Fruit fly (Drosophila melanogaster) whole organism, embryonic: ENCODE measurements around the gene CG31817.

Source experiments
- Ada2b ChIP-seq: fragments of 200-800 bp; sonication (Bioruptor generic); IDR thresholded peaks from 2 replicates; pipeline ENCODE4 v1.3.6; 2022; ENCODE audit warnings: missing biosample characterization, missing genetic modification characterization
- BEAF-32 ChIP-seq: fragments of 200-800 bp; sonication (Bioruptor generic); optimal IDR thresholded peaks from 3 replicates; lab custom pipeline; 2017; ENCODE audit warnings: missing biosample characterization, missing genetic modification characterization, mild to moderate bottlenecking, moderate library complexity, missing genetic modification reagents
- C15 ChIP-seq: fragments of 200-800 bp; sonication (Bioruptor generic); IDR thresholded peaks from 3 replicates; pipeline ENCODE4 v1.3.6; 2022; ENCODE audit warnings: missing biosample characterization, missing genetic modification characterization
- CG10431 ChIP-seq: fragments of 200-800 bp; sonication (Bioruptor generic); optimal IDR thresholded peaks from 3 replicates; lab custom pipeline; 2018; ENCODE audit warnings: missing biosample characterization, mild to moderate bottlenecking, missing genetic modification characterization
- CG10543 ChIP-seq: fragments of 200-800 bp; sonication (Bioruptor generic); optimal IDR thresholded peaks from 3 replicates; lab custom pipeline; 2017; ENCODE audit warnings: missing biosample characterization, mild to moderate bottlenecking, missing genetic modification characterization, moderate library complexity
- CG10654 ChIP-seq: fragments of 200-800 bp; sonication (Bioruptor generic); optimal IDR thresholded peaks from 2 replicates; lab custom pipeline; 2016; ENCODE audit warnings: missing biosample characterization, missing genetic modification characterization
- CG1233 ChIP-seq: fragments of 200-800 bp; sonication (Bioruptor generic); optimal IDR thresholded peaks from 4 replicates; lab custom pipeline; 2018; ENCODE audit warnings: missing biosample characterization, mild to moderate bottlenecking, missing genetic modification characterization
- CG13123 ChIP-seq: fragments of 200-800 bp; sonication (Bioruptor generic); optimal IDR thresholded peaks from 2 replicates; lab custom pipeline; 2016; ENCODE audit warnings: missing biosample characterization, missing genetic modification characterization
- CG13424 ChIP-seq: fragments of 200-800 bp; sonication (Bioruptor generic); optimal IDR thresholded peaks from 2 replicates; lab custom pipeline; 2019; ENCODE audit warnings: missing biosample characterization, mild to moderate bottlenecking, missing genetic modification characterization, moderate library complexity
- CG13775 ChIP-seq: fragments of 200-800 bp; sonication (Bioruptor generic); optimal IDR thresholded peaks from 3 replicates; lab custom pipeline; 2017; ENCODE audit warnings: missing biosample characterization, mild to moderate bottlenecking, missing genetic modification characterization
- CG13894 ChIP-seq: fragments of 200-800 bp; sonication (Bioruptor generic); optimal IDR thresholded peaks from 3 replicates; lab custom pipeline; 2018; ENCODE audit warnings: missing biosample characterization, mild to moderate bottlenecking, missing genetic modification characterization, moderate library complexity
- CG14710 ChIP-seq: fragments of 200-800 bp; sonication (Bioruptor generic); optimal IDR thresholded peaks from 3 replicates; lab custom pipeline; 2019; ENCODE audit warnings: missing biosample characterization, mild to moderate bottlenecking, missing genetic modification characterization, moderate library complexity
- CG16779 ChIP-seq: fragments of 200-800 bp; sonication (Bioruptor generic); IDR thresholded peaks from 2 replicates; pipeline ENCODE4 v1.3.6; 2022; ENCODE audit warnings: missing biosample characterization, missing genetic modification characterization
- CG16813 ChIP-seq: fragments of 200-800 bp; sonication (Bioruptor generic); IDR thresholded peaks from 3 replicates; pipeline ENCODE4 v1.3.6; 2022; ENCODE audit warnings: missing biosample characterization, missing genetic modification characterization; ENCODE audit not compliant: partially characterized antibody
- CG18619 ChIP-seq: fragments of 200-800 bp; sonication (Bioruptor generic); optimal IDR thresholded peaks from 3 replicates; lab custom pipeline; 2017; ENCODE audit warnings: missing biosample characterization, mild to moderate bottlenecking, missing genetic modification characterization
- CG2202 ChIP-seq: fragments of 200-800 bp; sonication (Bioruptor generic); optimal IDR thresholded peaks from 2 replicates; lab custom pipeline; 2018; ENCODE audit warnings: missing biosample characterization, mild to moderate bottlenecking, missing genetic modification characterization
- CG31224 ChIP-seq: fragments of 200-800 bp; sonication (Bioruptor generic); IDR thresholded peaks from 2 replicates; pipeline ENCODE4 v1.3.6; 2022; ENCODE audit warnings: missing biosample characterization, missing genetic modification characterization
- CG34224 ChIP-seq: fragments of 200-800 bp; sonication (Bioruptor generic); IDR thresholded peaks from 3 replicates; pipeline ENCODE4 v1.3.6; 2022; ENCODE audit warnings: missing biosample characterization, missing genetic modification characterization; ENCODE audit not compliant: partially characterized antibody
- CG4617 ChIP-seq: fragments of 200-800 bp; sonication (Bioruptor generic); optimal IDR thresholded peaks from 3 replicates; lab custom pipeline; 2016; ENCODE audit warnings: missing biosample characterization, missing genetic modification characterization, borderline replicate concordance
- CG8290 ChIP-seq, 3 experiments: fragments of 200-800 bp; sonication (Bioruptor generic); optimal IDR thresholded peaks; 2 replicates each; lab custom pipeline; 2016 to 2019; ENCODE audit warnings: missing biosample characterization in 3 of 3, missing genetic modification characterization in 3 of 3, mild to moderate bottlenecking in 2 of 3, moderate library complexity in 1 of 3
- CG8924 ChIP-seq: fragments of 200-800 bp; optimal IDR thresholded peaks from 3 replicates; lab custom pipeline; 2019; ENCODE audit warnings: missing biosample characterization, mild to moderate bottlenecking, missing genetic modification characterization, moderate library complexity
- ERR ChIP-seq: fragments of 200-800 bp; sonication (Bioruptor generic); optimal IDR thresholded peaks from 2 replicates; lab custom pipeline; 2016; ENCODE audit warnings: missing biosample characterization, missing genetic modification characterization
- Ets65A ChIP-seq: fragments of 200-800 bp; sonication (Bioruptor generic); peaks from one replicate; lab custom pipeline; 2016; ENCODE audit warnings: missing biosample characterization, missing genetic modification characterization
- Ets97D ChIP-seq: fragments of 200-800 bp; sonication (Bioruptor generic); optimal IDR thresholded peaks from 3 replicates; lab custom pipeline; 2016; ENCODE audit warnings: missing biosample characterization, missing genetic modification characterization
- H15 ChIP-seq: fragments of 200-800 bp; sonication (Bioruptor generic); IDR thresholded peaks from 3 replicates; pipeline ENCODE4 v1.3.6; 2022; ENCODE audit warnings: missing biosample characterization, missing genetic modification characterization
- Hey ChIP-seq: fragments of 200-800 bp; sonication (Bioruptor generic); optimal IDR thresholded peaks from 3 replicates; lab custom pipeline; 2018; ENCODE audit warnings: missing biosample characterization, mild to moderate bottlenecking, missing genetic modification characterization
- Hr39 ChIP-seq: fragments of >200 bp; optimal IDR thresholded peaks from 2 replicates; lab custom pipeline; 2017
- Hr51 ChIP-seq, 2 experiments: fragments of 200-800 bp; sonication (Bioruptor generic); optimal IDR thresholded peaks; 2 replicates in 1 of 2; 3 replicates in 1 of 2; lab custom pipeline; 2016 to 2018; ENCODE audit warnings: missing biosample characterization in 2 of 2, missing genetic modification characterization in 2 of 2, mild to moderate bottlenecking in 1 of 2, moderate library complexity in 1 of 2
- MBD-R2 ChIP-seq: fragments of 200-800 bp; sonication (Bioruptor generic); IDR thresholded peaks from 2 replicates; pipeline ENCODE4 v1.3.6; 2022; ENCODE audit warnings: missing biosample characterization, missing genetic modification characterization
- Mes4 ChIP-seq: fragments of 200-800 bp; sonication (Bioruptor generic); optimal IDR thresholded peaks from 2 replicates; lab custom pipeline; 2016; ENCODE audit warnings: missing biosample characterization, missing genetic modification characterization
- Mrtf ChIP-seq: fragments of 200-800 bp; sonication (Bioruptor generic); IDR thresholded peaks from 3 replicates; pipeline ENCODE4 v1.3.6; 2022; ENCODE audit warnings: missing biosample characterization, missing genetic modification characterization
- Myb ChIP-seq: fragments of 200-800 bp; sonication (Bioruptor generic); optimal IDR thresholded peaks from 2 replicates; lab custom pipeline; 2016; ENCODE audit warnings: missing biosample characterization, missing genetic modification characterization
- NC2β ChIP-seq: fragments of 200-800 bp; sonication (Bioruptor generic); optimal IDR thresholded peaks from 2 replicates; lab custom pipeline; 2016; ENCODE audit warnings: missing biosample characterization, missing genetic modification characterization
- Nf-YA ChIP-seq: fragments of 200-800 bp; sonication (Bioruptor generic); IDR thresholded peaks from 2 replicates; pipeline ENCODE4 v1.3.6; 2022; ENCODE audit warnings: missing biosample characterization, missing genetic modification characterization
- Ssrp ChIP-seq: fragments of 200-800 bp; sonication (Bioruptor generic); optimal IDR thresholded peaks from 2 replicates; lab custom pipeline; 2018; ENCODE audit warnings: missing biosample characterization, mild to moderate bottlenecking, missing genetic modification characterization, moderate library complexity
- TFAM ChIP-seq: fragments of 200-800 bp; sonication (Bioruptor generic); optimal IDR thresholded peaks from 2 replicates; lab custom pipeline; 2017; ENCODE audit warnings: missing biosample characterization, missing genetic modification characterization, inconsistent platforms
- chif ChIP-seq, 2 experiments: fragments of 200-800 bp; sonication (Bioruptor generic); optimal IDR thresholded peaks; 3 replicates each; lab custom pipeline; 2016; ENCODE audit warnings: missing biosample characterization in 2 of 2, missing genetic modification characterization in 2 of 2
- chn ChIP-seq: fragments of 200-800 bp; sonication (Bioruptor generic); optimal IDR thresholded peaks from 2 replicates; lab custom pipeline; 2016; ENCODE audit warnings: missing biosample characterization, missing genetic modification characterization
- lbe ChIP-seq: fragments of 200-800 bp; sonication (Bioruptor generic); optimal IDR thresholded peaks from 2 replicates; lab custom pipeline; 2016; ENCODE audit warnings: missing biosample characterization, mild to moderate bottlenecking, missing genetic modification characterization
- org-1 ChIP-seq: fragments of 200-800 bp; sonication (Bioruptor generic); optimal IDR thresholded peaks from 2 replicates; lab custom pipeline; 2017; ENCODE audit warnings: missing biosample characterization, missing genetic modification characterization
- seq ChIP-seq: fragments of 200-800 bp; sonication (Bioruptor generic); IDR thresholded peaks from 2 replicates; pipeline ENCODE4 v1.3.6; 2022; ENCODE audit warnings: missing biosample characterization, missing genetic modification characterization
- sima ChIP-seq: fragments of 200-800 bp; sonication (Bioruptor generic); optimal IDR thresholded peaks from 2 replicates; lab custom pipeline; 2016; ENCODE audit warnings: missing biosample characterization, missing genetic modification characterization
- slou ChIP-seq: fragments of 200-800 bp; sonication (Bioruptor generic); optimal IDR thresholded peaks from 3 replicates; lab custom pipeline; 2016; ENCODE audit warnings: missing biosample characterization, missing genetic modification characterization
- tna ChIP-seq: fragments of 200-800 bp; sonication (Bioruptor generic); IDR thresholded peaks from 2 replicates; pipeline ENCODE4 v1.3.6; 2022; ENCODE audit warnings: missing biosample characterization, missing genetic modification characterization; ENCODE audit not compliant: partially characterized antibody
- ttk ChIP-seq: fragments of 200-800 bp; sonication (Bioruptor generic); IDR thresholded peaks from 2 replicates; pipeline ENCODE4 v2.1.2; 2022; ENCODE audit warnings: missing biosample characterization, missing genetic modification characterization
- unpg ChIP-seq: fragments of 200-800 bp; sonication (Bioruptor generic); optimal IDR thresholded peaks from 3 replicates; lab custom pipeline; 2018; ENCODE audit warnings: missing biosample characterization, mild to moderate bottlenecking, missing genetic modification characterization, moderate library complexity
- vvl ChIP-seq: fragments of 200-800 bp; sonication (Bioruptor generic); IDR thresholded peaks from 2 replicates; pipeline ENCODE4 v1.3.6; 2022; ENCODE audit warnings: missing biosample characterization, missing genetic modification characterization
- zen2 ChIP-seq: fragments of 200-800 bp; sonication (Bioruptor generic); IDR thresholded peaks from 3 replicates; pipeline ENCODE4 v1.3.6; 2022; ENCODE audit warnings: missing biosample characterization, missing genetic modification characterization; ENCODE audit not compliant: partially characterized antibody

Gene CG31817

dm6 chr2L:16350742-16351568, 13.3 kb upstream of the CG31817 start (continued):
- peak; percentile 99 for TF ChIP-seq CG1233 (GFP tag; lab: Kevin White, UChicago)
- peak; percentile 99 for TF ChIP-seq CG2202 (tag; lab: Kevin White, UChicago)
- TF ChIP-seq CG8290 (GFP tag; optimal IDR thresholded peaks at IDR 0.05; lab: Kevin White, UChicago) = peak; percentile 98
- TF ChIP-seq CG8290 (tag; optimal IDR thresholded peaks at IDR 0.05; lab: Kevin White, UChicago) = peak; percentile 95 to 99
- peak; percentile 97 for TF ChIP-seq slou (GFP tag; lab: Kevin White, UChicago)
- peak; percentile 94 for TF ChIP-seq TFAM (GFP tag; lab: Kevin White, UChicago)
- peak; percentile 100 for TF ChIP-seq chif (GFP tag; optimal IDR thresholded peaks at IDR 0.05; lab: Kevin White, UChicago)
- TF ChIP-seq CG8924 (tag; lab: Kevin White, UChicago) = peak; percentile 99
- peak; percentile 98 for TF ChIP-seq NC2β (GFP tag; lab: Kevin White, UChicago)
- TF ChIP-seq chn = peak; percentile 99
- TF ChIP-seq ERR (GFP tag; lab: Kevin White, UChicago) = peak; percentile 97
- no peak for TF ChIP-seq BEAF-32 (GFP tag; lab: Kevin White, UChicago)
- TF ChIP-seq CG4617 (GFP tag; lab: Kevin White, UChicago) = peak; percentile 98
- peak; percentile 99 for TF ChIP-seq Mrtf (GFP tag; lab: Robert Waterston, UW)
- peak; percentile 94 for TF ChIP-seq Ets97D
- TF ChIP-seq MBD-R2 = peak; percentile 99
- peak; percentile 97 for TF ChIP-seq Mes4 (GFP tag; lab: Kevin White, UChicago)
- TF ChIP-seq vvl = peak; percentile 100
- peak; percentile 98 for TF ChIP-seq ttk (GFP tag; lab: Robert Waterston, UW)
- peak; percentile 96 for TF ChIP-seq Hey (tag; lab: Kevin White, UChicago)
- peak; percentile 97 for TF ChIP-seq CG13123 (GFP tag; lab: Kevin White, UChicago)
- TF ChIP-seq CG10543 = peak; percentile 99
- peak; percentile 99 for TF ChIP-seq CG13894 (tag; lab: Kevin White, UChicago)
- TF ChIP-seq CG13424 = peak; percentile 100
- TF ChIP-seq CG14710 (tag; lab: Kevin White, UChicago) = peak; percentile 98
- peak; percentile 99 for TF ChIP-seq org-1
- peak; percentile 96 for TF ChIP-seq CG31224 (GFP tag; lab: Robert Waterston, UW)
- TF ChIP-seq C15 (GFP tag; lab: Robert Waterston, UW) = peak; percentile 97
- peak; percentile 97 for TF ChIP-seq lbe (GFP tag; lab: Kevin White, UChicago)
- TF ChIP-seq Myb (GFP tag; lab: Kevin White, UChicago) = peak; percentile 90
- TF ChIP-seq CG18619 (GFP tag; lab: Kevin White, UChicago) = peak; percentile 99
- TF ChIP-seq CG13775 (GFP tag; lab: Kevin White, UChicago) = peak; percentile 99
- peak; percentile 98 for TF ChIP-seq Nf-YA (GFP tag; lab: Robert Waterston, UW)
- peak; percentile 99 for TF ChIP-seq Ada2b (GFP tag; lab: Robert Waterston, UW)
- peak; percentile 97 for TF ChIP-seq CG10654 (GFP tag; lab: Kevin White, UChicago)
- no peak for TF ChIP-seq Hr39 (lab: Kevin White, UChicago)
- no peak for TF ChIP-seq CG16813 (GFP tag; lab: Robert Waterston, UW)
- peak; percentile 99 for TF ChIP-seq unpg (GFP tag; lab: Kevin White, UChicago)
- peak; percentile 100 for TF ChIP-seq Ets65A
- TF ChIP-seq Ssrp (tag; lab: Kevin White, UChicago) = peak; percentile 99
- TF ChIP-seq zen2 (GFP tag; lab: Robert Waterston, UW) = no peak
- peak; percentile 99 for TF ChIP-seq seq (GFP tag; lab: Robert Waterston, UW)
- no peak for TF ChIP-seq tna (GFP tag; lab: Robert Waterston, UW)
- TF ChIP-seq Hr51 (GFP tag; optimal IDR thresholded peaks at IDR 0.05; lab: Kevin White, UChicago) = peak; percentile 99
- TF ChIP-seq H15 (GFP tag; lab: Robert Waterston, UW) = peak; percentile 98
- peak; percentile 15; the same call in 2 of the 3 replicates for TF ChIP-seq CG34224 (GFP tag; lab: Robert Waterston, UW)
- peak; percentile 96 for TF ChIP-seq sima (GFP tag; lab: Kevin White, UChicago)
- TF ChIP-seq CG16779 = peak; percentile 98
- peak; percentile 96 for TF ChIP-seq CG10431 (GFP tag; lab: Kevin White, UChicago)
